Worm (Caenorhabditis elegans): ENCODE measurements around the gene ubc-26.

DNA sequence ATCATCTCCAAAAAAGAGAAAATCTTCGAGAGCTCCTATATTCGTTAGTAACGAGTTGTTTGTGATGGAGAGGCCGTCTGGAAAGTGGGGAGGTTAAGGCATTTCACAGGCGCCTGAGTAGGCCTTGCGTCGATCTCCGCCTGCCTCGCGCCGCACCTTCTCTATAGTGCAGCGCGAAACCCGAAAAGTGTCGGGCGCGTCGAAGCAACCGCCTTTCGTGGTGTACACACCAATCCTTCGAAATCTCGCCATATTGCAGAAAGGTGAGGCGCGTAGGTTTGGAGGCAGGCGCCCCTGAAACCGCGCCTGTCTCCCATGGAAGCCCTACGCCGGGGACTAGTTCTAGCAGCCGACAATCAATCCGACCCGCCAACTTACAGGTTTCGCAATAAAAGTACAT lies 29.7 kb upstream of the ubc-26 start:
- TF ChIP-seq ceh-44 (GFP tag; IDR thresholded peaks at IDR 0.05) (no peak), pqm-1 (tag; optimal IDR thresholded peaks at IDR 0.05) (no peak), ceh-82 (tag; optimal IDR thresholded peaks at IDR 0.05) (no peak), mdl-1 (tag; optimal IDR thresholded peaks at IDR 0.05) (no peak), Y5F2A.4 (GFP tag; optimal IDR thresholded peaks at IDR 0.05) (no peak), nhr-10 (tag; optimal IDR thresholded peaks at IDR 0.05) (no peak), tag-97 (GFP tag; IDR thresholded peaks at IDR 0.05) (no peak), fkh-10 (GFP tag; optimal IDR thresholded peaks at IDR 0.05) (no peak), nhr-237 (tag; optimal IDR thresholded peaks at IDR 0.05) (no peak), zag-1 (tag; optimal IDR thresholded peaks at IDR 0.05) (no peak)
